Fruit fly (Drosophila melanogaster) whole organism, embryonic: ENCODE data around the gene Pp2C1.

Source experiments
- CG11695 ChIP-seq: fragments of 200-800 bp; sonication (Bioruptor generic); IDR thresholded peaks from 3 replicates; pipeline ENCODE4 v1.3.6; 2022; ENCODE audit warnings: missing biosample characterization, missing genetic modification characterization
- CG13894 ChIP-seq: fragments of 200-800 bp; sonication (Bioruptor generic); optimal IDR thresholded peaks from 3 replicates; lab custom pipeline; 2018; ENCODE audit warnings: missing biosample characterization, mild to moderate bottlenecking, missing genetic modification characterization, moderate library complexity
- CG1602 ChIP-seq: fragments of 200-800 bp; sonication (Bioruptor generic); optimal IDR thresholded peaks from 3 replicates; lab custom pipeline; 2016; ENCODE audit warnings: missing biosample characterization, missing genetic modification characterization
- CG17186 ChIP-seq: fragments of 200-800 bp; sonication (Bioruptor generic); optimal IDR thresholded peaks from 3 replicates; lab custom pipeline; 2017; ENCODE audit warnings: missing biosample characterization, missing genetic modification reagents, missing genetic modification characterization
- CG17359 ChIP-seq: fragments of 200-800 bp; sonication (Bioruptor generic); optimal IDR thresholded peaks from 3 replicates; lab custom pipeline; 2018; ENCODE audit warnings: missing biosample characterization, mild to moderate bottlenecking, missing genetic modification characterization, moderate library complexity
- CG2116 ChIP-seq: fragments of 200-800 bp; sonication (Bioruptor generic); optimal IDR thresholded peaks from 3 replicates; lab custom pipeline; 2018; ENCODE audit warnings: missing biosample characterization, mild to moderate bottlenecking, missing genetic modification characterization
- CG30020 ChIP-seq: fragments of 200-800 bp; optimal IDR thresholded peaks from 2 replicates; lab custom pipeline; 2019; ENCODE audit warnings: missing biosample characterization, mild to moderate bottlenecking, missing genetic modification characterization, moderate library complexity
- CG3995 ChIP-seq: fragments of 200-800 bp; sonication (Bioruptor generic); optimal IDR thresholded peaks from 3 replicates; lab custom pipeline; 2016; ENCODE audit warnings: missing biosample characterization, missing genetic modification characterization
- CG4617 ChIP-seq: fragments of 200-800 bp; sonication (Bioruptor generic); optimal IDR thresholded peaks from 3 replicates; lab custom pipeline; 2016; ENCODE audit warnings: missing biosample characterization, missing genetic modification characterization, borderline replicate concordance
- CG6854 ChIP-seq: fragments of 200-800 bp; sonication (Bioruptor generic); optimal IDR thresholded peaks from 3 replicates; lab custom pipeline; 2017; ENCODE audit warnings: missing biosample characterization, mild to moderate bottlenecking, missing genetic modification characterization
- CG7372 ChIP-seq: fragments of 200-800 bp; sonication (Bioruptor generic); IDR thresholded peaks from 2 replicates; pipeline ENCODE4 v1.3.6; 2022; ENCODE audit warnings: missing biosample characterization, missing genetic modification characterization
- CG7963 ChIP-seq: fragments of 200-800 bp; sonication (Bioruptor generic); IDR thresholded peaks from 3 replicates; pipeline ENCODE4 v1.3.6; 2022; ENCODE audit warnings: missing biosample characterization, missing genetic modification characterization; ENCODE audit not compliant: partially characterized antibody
- CG9727 ChIP-seq: fragments of 200-800 bp; sonication (Bioruptor generic); optimal IDR thresholded peaks from 3 replicates; lab custom pipeline; 2017; ENCODE audit warnings: missing biosample characterization, mild to moderate bottlenecking, missing genetic modification characterization
- CG9932 ChIP-seq: fragments of 200-800 bp; sonication (Bioruptor generic); IDR thresholded peaks from 2 replicates; pipeline ENCODE4 v1.3.6; 2022; ENCODE audit warnings: missing biosample characterization, missing genetic modification characterization
- Dip3 ChIP-seq: fragments of 200-800 bp; sonication (Bioruptor generic); optimal IDR thresholded peaks from 3 replicates; lab custom pipeline; 2016; ENCODE audit warnings: missing biosample characterization, missing genetic modification characterization
- Gug ChIP-seq: fragments of 200-800 bp; sonication (Bioruptor generic); IDR thresholded peaks from 4 replicates; pipeline ENCODE4 v1.3.6; 2022; ENCODE audit warnings: missing biosample characterization, missing genetic modification characterization
- HHEX ChIP-seq: fragments of 200-800 bp; sonication (Bioruptor generic); optimal IDR thresholded peaks from 3 replicates; lab custom pipeline; 2017; ENCODE audit warnings: missing biosample characterization, mild to moderate bottlenecking, missing genetic modification characterization, missing genetic modification reagents
- HmgD ChIP-seq: fragments of 200-800 bp; sonication (Bioruptor generic); optimal IDR thresholded peaks from 3 replicates; lab custom pipeline; 2016; ENCODE audit warnings: missing biosample characterization, missing genetic modification characterization
- HmgZ ChIP-seq: fragments of 200-800 bp; sonication (Bioruptor generic); optimal IDR thresholded peaks from 2 replicates; lab custom pipeline; 2018; ENCODE audit warnings: missing biosample characterization, mild to moderate bottlenecking, missing genetic modification characterization
- Hmx ChIP-seq: fragments of 200-800 bp; sonication (Bioruptor generic); optimal IDR thresholded peaks from 2 replicates; lab custom pipeline; 2016; ENCODE audit warnings: missing biosample characterization, missing genetic modification characterization
- MESR4 ChIP-seq: fragments of 200-800 bp; sonication (Bioruptor generic); optimal IDR thresholded peaks from 2 replicates; lab custom pipeline; 2018; ENCODE audit warnings: missing biosample characterization, mild to moderate bottlenecking, missing genetic modification characterization, moderate library complexity
- Mad ChIP-seq: fragments of 200-800 bp; sonication (Bioruptor generic); optimal IDR thresholded peaks from 2 replicates; lab custom pipeline; 2016; ENCODE audit warnings: missing biosample characterization, missing genetic modification characterization
- Mrtf ChIP-seq: fragments of 200-800 bp; sonication (Bioruptor generic); IDR thresholded peaks from 3 replicates; pipeline ENCODE4 v1.3.6; 2022; ENCODE audit warnings: missing biosample characterization, missing genetic modification characterization
- Nf-YB ChIP-seq: fragments of 200-800 bp; sonication (Bioruptor generic); optimal IDR thresholded peaks from 3 replicates; lab custom pipeline; 2019; ENCODE audit warnings: missing biosample characterization, mild to moderate bottlenecking, missing genetic modification characterization, moderate library complexity
- Sry-δ ChIP-seq: fragments of 200-800 bp; sonication (Bioruptor generic); optimal IDR thresholded peaks from 2 replicates; lab custom pipeline; 2016; ENCODE audit warnings: missing biosample characterization, missing genetic modification characterization
- Taf1 ChIP-seq: fragments of 200-800 bp; sonication (Bioruptor generic); IDR thresholded peaks from 2 replicates; pipeline ENCODE4 v1.3.6; 2022; ENCODE audit warnings: missing biosample characterization, missing genetic modification characterization
- YL-1 ChIP-seq: fragments of 200-800 bp; sonication (Bioruptor generic); optimal IDR thresholded peaks from 3 replicates; lab custom pipeline; 2017; ENCODE audit warnings: missing biosample characterization, mild to moderate bottlenecking, missing genetic modification characterization
- ara ChIP-seq: fragments of 200-800 bp; sonication (Bioruptor generic); IDR thresholded peaks from 2 replicates; pipeline ENCODE4 v1.3.6; 2022; ENCODE audit warnings: missing biosample characterization, missing genetic modification characterization
- bcd ChIP-seq: fragments of 200-800 bp; sonication (Bioruptor generic); optimal IDR thresholded peaks from 2 replicates; lab custom pipeline; 2017; ENCODE audit warnings: missing biosample characterization, mild to moderate bottlenecking, missing genetic modification characterization
- bigmax ChIP-seq: fragments of 200-800 bp; sonication (Bioruptor generic); optimal IDR thresholded peaks from 2 replicates; lab custom pipeline; 2018; ENCODE audit warnings: missing biosample characterization, mild to moderate bottlenecking, missing genetic modification characterization
- chn ChIP-seq: fragments of 200-800 bp; sonication (Bioruptor generic); optimal IDR thresholded peaks from 2 replicates; lab custom pipeline; 2016; ENCODE audit warnings: missing biosample characterization, missing genetic modification characterization
- da ChIP-seq: fragments of 200-800 bp; sonication (Bioruptor generic); optimal IDR thresholded peaks from 2 replicates; lab custom pipeline; 2016; ENCODE audit warnings: missing biosample characterization, missing genetic modification characterization
- ewg ChIP-seq: fragments of 200-800 bp; sonication (Bioruptor generic); optimal IDR thresholded peaks from 3 replicates; lab custom pipeline; 2017; ENCODE audit warnings: mild to moderate bottlenecking, missing biosample characterization, missing genetic modification reagents, missing genetic modification characterization
- gro ChIP-seq: fragments of 200-800 bp; sonication (Bioruptor generic); optimal IDR thresholded peaks from 2 replicates; lab custom pipeline; 2016; ENCODE audit warnings: missing biosample characterization, missing genetic modification characterization
- ham ChIP-seq: fragments of 200-800 bp; sonication (Bioruptor generic); IDR thresholded peaks from 2 replicates; pipeline ENCODE4 v1.3.6; 2022; ENCODE audit warnings: missing biosample characterization, missing genetic modification characterization
- knrl ChIP-seq: fragments of 200-800 bp; sonication (Bioruptor generic); IDR thresholded peaks from 3 replicates; pipeline ENCODE4 v1.3.6; 2022; ENCODE audit warnings: missing biosample characterization, missing genetic modification characterization; ENCODE audit not compliant: partially characterized antibody
- nerfin-2 ChIP-seq: fragments of 200-800 bp; sonication (Bioruptor generic); IDR thresholded peaks from 2 replicates; pipeline ENCODE4 v1.3.6; 2022; ENCODE audit warnings: missing biosample characterization, missing genetic modification characterization; ENCODE audit not compliant: partially characterized antibody
- oc ChIP-seq: fragments of 200-800 bp; sonication (Bioruptor generic); optimal IDR thresholded peaks from 2 replicates; lab custom pipeline; 2018; ENCODE audit warnings: missing biosample characterization, mild to moderate bottlenecking, missing genetic modification characterization, moderate library complexity
- phol ChIP-seq: fragments of 200-800 bp; sonication (Bioruptor generic); optimal IDR thresholded peaks from 3 replicates; lab custom pipeline; 2018; ENCODE audit warnings: missing biosample characterization, mild to moderate bottlenecking, missing genetic modification characterization, moderate library complexity
- rib ChIP-seq: fragments of 200-800 bp; sonication (Bioruptor generic); IDR thresholded peaks from 2 replicates; pipeline ENCODE4 v1.3.6; 2022; ENCODE audit warnings: missing biosample characterization, missing genetic modification characterization
- run ChIP-seq: fragments of 200-800 bp; sonication (Bioruptor generic); optimal IDR thresholded peaks from 3 replicates; lab custom pipeline; 2018; ENCODE audit warnings: missing biosample characterization, mild to moderate bottlenecking, missing genetic modification characterization
- schlank ChIP-seq: fragments of 200-800 bp; sonication (Bioruptor generic); optimal IDR thresholded peaks from 2 replicates; lab custom pipeline; 2018; ENCODE audit warnings: missing biosample characterization, mild to moderate bottlenecking, missing genetic modification characterization
- sd ChIP-seq: fragments of 200-800 bp; sonication (Bioruptor generic); optimal IDR thresholded peaks from 3 replicates; lab custom pipeline; 2018; ENCODE audit warnings: missing biosample characterization, mild to moderate bottlenecking, missing genetic modification characterization, moderate library complexity
- sisA ChIP-seq: fragments of 200-800 bp; sonication (Bioruptor generic); IDR thresholded peaks from 2 replicates; pipeline ENCODE4 v1.3.6; 2022; ENCODE audit warnings: missing biosample characterization, missing genetic modification characterization
- slp2 ChIP-seq: fragments of 200-800 bp; sonication (Bioruptor generic); optimal IDR thresholded peaks from 2 replicates; lab custom pipeline; 2016; ENCODE audit warnings: missing biosample characterization, missing genetic modification characterization
- sob ChIP-seq: fragments of 200-800 bp; sonication (Bioruptor generic); IDR thresholded peaks from 2 replicates; pipeline ENCODE4 v1.3.6; 2022; ENCODE audit warnings: missing biosample characterization, missing genetic modification characterization
- stwl ChIP-seq: fragments of 200-800 bp; sonication (Bioruptor generic); optimal IDR thresholded peaks from 3 replicates; lab custom pipeline; 2018; ENCODE audit warnings: missing biosample characterization, mild to moderate bottlenecking, missing genetic modification characterization, moderate library complexity
- tll ChIP-seq, 2 experiments: fragments of 200-800 bp in 1 of 2; fragments of >200 bp in 1 of 2; sonication (Bioruptor generic) in 1 of 2; optimal IDR thresholded peaks; 2 replicates each; lab custom pipeline; 2017 to 2019; ENCODE audit warnings: missing biosample characterization in 2 of 2, missing genetic modification characterization in 2 of 2, mild to moderate bottlenecking in 1 of 2, moderate library complexity in 1 of 2
- trem ChIP-seq: fragments of 200-800 bp; optimal IDR thresholded peaks from 3 replicates; lab custom pipeline; 2019; ENCODE audit warnings: missing biosample characterization, mild to moderate bottlenecking, missing genetic modification characterization, moderate library complexity
- wek ChIP-seq: fragments of 200-800 bp; sonication (Bioruptor generic); optimal IDR thresholded peaks from 3 replicates; lab custom pipeline; 2018; ENCODE audit warnings: missing biosample characterization, mild to moderate bottlenecking, missing genetic modification characterization, moderate library complexity

The Pp2C1 gene

dm6 chrX:4649751-4650150 lies 37.0 kb downstream of the Pp2C1 start, which contains the start of the genes Cbp80 and Torsin (continued):
- TF ChIP-seq wek (GFP tag; lab: Kevin White, UChicago) (peak; percentile 14), sisA (GFP tag; lab: Robert Waterston, UW) (no peak), CG9932 (GFP tag; lab: Robert Waterston, UW) (peak; percentile 45; the same call in 1 of the 2 replicates), Sry-δ (GFP tag; lab: Kevin White, UChicago) (peak; percentile 92), CG30020 (tag; lab: Kevin White, UChicago) (peak; percentile 7), phol (tag; lab: Kevin White, UChicago) (peak; percentile 34), oc (tag; lab: Kevin White, UChicago) (no peak), HmgZ (tag; lab: Kevin White, UChicago) (peak; percentile 19), YL-1 (GFP tag; lab: Kevin White, UChicago) (peak; percentile 7), run (tag; lab: Kevin White, UChicago) (no peak), ara (GFP tag; lab: Robert Waterston, UW) (no peak), CG3995 (GFP tag; lab: Kevin White, UChicago) (peak; percentile 86), Taf1 (GFP tag; lab: Robert Waterston, UW) (no peak), CG9727 (GFP tag; lab: Kevin White, UChicago) (peak; percentile 1), CG1602 (GFP tag; lab: Kevin White, UChicago) (no peak), CG11695 (GFP tag; lab: Robert Waterston, UW) (no peak), da (GFP tag; lab: Kevin White, UChicago) (no peak), CG6854 (GFP tag; lab: Kevin White, UChicago) (no peak), gro (GFP tag; lab: Kevin White, UChicago) (no peak), sob (GFP tag; lab: Robert Waterston, UW) (peak; percentile 47; the same call in 1 of the 2 replicates), Mad (GFP tag; lab: Kevin White, UChicago) (peak; percentile 39), trem (tag; lab: Kevin White, UChicago) (peak; percentile 4), CG2116 (GFP tag; lab: Kevin White, UChicago) (peak; percentile 77), MESR4 (GFP tag; lab: Kevin White, UChicago) (peak; percentile 43), Gug (peak; percentile 16; the same call in 1 of the 4 replicates), CG17186 (peak; percentile 45), CG13894 (tag; lab: Kevin White, UChicago) (no peak), sd (peak; percentile 90), schlank (tag; lab: Kevin White, UChicago) (no peak), Dip3 (GFP tag; lab: Kevin White, UChicago) (no peak), CG4617 (GFP tag; lab: Kevin White, UChicago) (peak; percentile 12), HmgD (GFP tag; lab: Kevin White, UChicago) (no peak), CG7372 (no peak), ham (GFP tag; lab: Robert Waterston, UW) (no peak), CG7963 (peak; percentile 81), stwl (tag; lab: Kevin White, UChicago) (peak; percentile 56), slp2 (GFP tag; lab: Kevin White, UChicago) (no peak), nerfin-2 (GFP tag; lab: Robert Waterston, UW) (peak; percentile 93)
- TF ChIP-seq, all 482 proteins: peak for 100

- TF ChIP-seq knrl (GFP tag; lab: Robert Waterston, UW) (0 out of 3 replicates have a peak, but pooled peaks have one; percentile 27), rib (GFP tag; lab: Robert Waterston, UW) (no peak), Nf-YB (GFP tag; lab: Kevin White, UChicago) (peak; percentile 95), tll (GFP tag; optimal IDR thresholded peaks at IDR 0.05; lab: Kevin White, UChicago) (no peak), bigmax (GFP tag; lab: Kevin White, UChicago) (no peak), Mrtf (no peak), ewg (no peak), CG30020 (tag; lab: Kevin White, UChicago) (no peak), Hmx (GFP tag; lab: Kevin White, UChicago) (no peak), chn (no peak), CG17359 (tag; lab: Kevin White, UChicago) (no peak), bcd (GFP tag; lab: Kevin White, UChicago) (no peak), HHEX (GFP tag; lab: Kevin White, UChicago) (no peak)
Observed at dm6 chrX:4647316-4648046, 39.2 kb downstream of the Pp2C1 start, which contains the start of the genes HLH4C and mRpL30. Gene HLH4C (minus strand): TSS chrX:4647414. Gene mRpL30 (plus strand): TSS chrX:4647871.
